Worm (Caenorhabditis elegans) whole organism, L2 larva: ENCODE measurements around the gene ttr-47.

Source experiments
- ama-1 ChIP-seq: fragments of 150-350 bp; optimal IDR thresholded peaks from 2 replicates; lab custom pipeline; 2018; ENCODE audit warnings: inconsistent platforms
- blmp-1 ChIP-seq: sonication (generic microtip); optimal IDR thresholded peaks from 2 replicates; lab custom pipeline; 2017; ENCODE audit warnings: missing genetic modification characterization, mild to moderate bottlenecking, missing compliant biosample characterization, antibody characterized with exemption, moderate library complexity; ENCODE audit not compliant: insufficient read depth
- elt-3 ChIP-seq: sonication (generic microtip); optimal IDR thresholded peaks from 2 replicates; lab custom pipeline; 2017; ENCODE audit warnings: missing biosample characterization, missing genetic modification characterization
- nhr-23 ChIP-seq: fragments of 150-350 bp; optimal IDR thresholded peaks from 2 replicates; lab custom pipeline; 2014; ENCODE audit warnings: missing biosample characterization, missing genetic modification reagents, missing genetic modification characterization
- nhr-77 ChIP-seq: fragments of 150-350 bp; optimal IDR thresholded peaks from 2 replicates; lab custom pipeline; 2014; ENCODE audit warnings: missing biosample characterization, missing genetic modification characterization
- unc-62 ChIP-seq: fragments of 150-350 bp; optimal IDR thresholded peaks from 2 replicates; lab custom pipeline; 2014; ENCODE audit warnings: missing biosample characterization, missing genetic modification reagents, missing genetic modification characterization

DNA sequence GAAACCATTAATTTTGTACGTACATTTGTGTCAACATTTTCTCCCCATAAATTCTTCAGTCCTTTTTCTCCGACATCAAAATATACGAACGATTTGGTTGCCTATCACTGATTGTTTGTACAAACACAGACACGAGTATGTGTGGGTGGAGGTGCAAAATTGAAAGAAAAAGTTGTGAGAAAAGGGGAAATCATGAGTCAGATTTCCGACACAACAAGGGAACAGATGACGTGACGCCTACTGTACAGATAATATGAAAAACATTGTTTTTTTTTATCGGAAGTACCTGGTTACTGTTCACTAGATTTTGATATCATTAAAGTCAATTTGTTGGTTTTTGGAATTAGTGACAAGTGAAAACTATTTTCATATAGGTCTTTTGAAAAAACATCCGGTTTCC is 11.4 kb downstream of the ttr-47 start:
- no peak for TF ChIP-seq nhr-77 (tag; lab: Kevin White, UChicago)
- TF ChIP-seq unc-62 (GFP tag; lab: Kevin White, UChicago) = no peak
- TF ChIP-seq ama-1 = no peak
- TF ChIP-seq blmp-1 = no peak
- TF ChIP-seq nhr-23 (tag; lab: Kevin White, UChicago) = no peak
- TF ChIP-seq elt-3 (tag; lab: Kevin White, UChicago) = no peak
